Worm (Caenorhabditis elegans): ENCODE data around the gene R04B5.5.
A peak's percentile ranks its signal among the peaks of the same experiment; 100 is the strongest.

R04B5.5 gene

DNA sequence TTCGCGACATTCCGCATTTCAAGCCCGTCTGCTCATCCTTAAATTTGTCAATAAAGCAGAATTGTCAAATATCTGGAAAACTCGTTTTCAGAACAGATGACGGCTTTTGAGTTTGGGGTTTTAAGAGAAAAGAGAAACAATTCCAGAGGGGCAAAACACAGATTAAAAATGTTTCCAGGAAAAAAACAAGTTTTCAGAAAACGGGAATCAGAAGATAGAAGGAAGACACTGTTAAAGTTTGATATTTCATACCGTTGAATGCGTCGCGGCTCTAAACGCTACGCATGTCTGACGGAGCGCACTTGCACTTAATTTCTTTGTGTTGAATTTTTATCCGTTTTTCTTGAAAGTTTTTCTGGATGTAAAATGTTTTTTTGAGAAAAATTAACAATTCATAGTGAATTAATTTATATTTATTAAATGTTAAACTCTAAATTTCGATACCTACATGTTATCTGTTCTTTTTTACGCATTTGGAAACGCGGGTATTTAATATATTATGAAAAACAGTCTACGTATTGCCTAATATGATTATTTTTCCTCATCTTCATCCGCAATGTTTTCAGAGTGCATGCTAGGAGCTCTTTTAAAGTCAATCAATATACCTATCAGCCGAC, 46.9 kb downstream of the R04B5.5 start, which contains the start of the genes C08B6.18, wdr-20 and C08B6.8:
Gene C08B6.18, minus strand, starts transcription at position 51 of the 617 bp plus-strand sequence.
Gene wdr-20, minus strand, starts transcription at position 82 of the 617 bp plus-strand sequence.
Gene C08B6.8, plus strand, starts transcription at position 567 of the 617 bp plus-strand sequence.
- TF ChIP-seq unc-42 (tag; optimal IDR thresholded peaks at IDR 0.05) = peak; percentile 4
- no peak for TF ChIP-seq unc-55 (GFP tag; optimal IDR thresholded peaks at IDR 0.05)
